Fruit fly (Drosophila melanogaster) whole organism, embryonic: ENCODE measurements around the gene Gycalpha99B.

ENCODE experiments used
- Atf3 ChIP-seq: fragments of 200-800 bp; sonication (Bioruptor generic); optimal IDR thresholded peaks from 3 replicates; lab custom pipeline; 2016; ENCODE audit warnings: missing biosample characterization, missing genetic modification characterization
- CG10654 ChIP-seq: fragments of 200-800 bp; sonication (Bioruptor generic); optimal IDR thresholded peaks from 2 replicates; lab custom pipeline; 2016; ENCODE audit warnings: missing biosample characterization, missing genetic modification characterization
- CG10959 ChIP-seq: fragments of 200-800 bp; sonication (Bioruptor generic); IDR thresholded peaks from 2 replicates; pipeline ENCODE4 v1.3.6; 2022; ENCODE audit warnings: missing biosample characterization, missing genetic modification characterization
- CG11093 ChIP-seq: fragments of 200-800 bp; sonication (Bioruptor generic); IDR thresholded peaks from 3 replicates; pipeline ENCODE4 v1.3.6; 2022; ENCODE audit warnings: missing biosample characterization, missing genetic modification characterization
- CG12155 ChIP-seq: fragments of 200-800 bp; sonication (Bioruptor generic); optimal IDR thresholded peaks from 3 replicates; lab custom pipeline; 2016; ENCODE audit warnings: missing biosample characterization, missing genetic modification characterization
- CG1647 ChIP-seq: fragments of 200-800 bp; sonication (Bioruptor generic); optimal IDR thresholded peaks from 3 replicates; lab custom pipeline; 2016; ENCODE audit warnings: missing biosample characterization, missing genetic modification characterization
- CG17612 ChIP-seq: fragments of 200-800 bp; sonication (Bioruptor generic); IDR thresholded peaks from 2 replicates; pipeline ENCODE4 v1.3.6; 2022; ENCODE audit warnings: missing biosample characterization, missing genetic modification characterization
- CG17802 ChIP-seq: fragments of 200-800 bp; sonication (Bioruptor generic); optimal IDR thresholded peaks from 2 replicates; lab custom pipeline; 2018; ENCODE audit warnings: missing biosample characterization, mild to moderate bottlenecking, missing genetic modification characterization, moderate library complexity
- CG4424 ChIP-seq: fragments of 200-800 bp; sonication (Bioruptor generic); optimal IDR thresholded peaks from 3 replicates; lab custom pipeline; 2016; ENCODE audit warnings: missing biosample characterization, missing genetic modification characterization
- CG6254 ChIP-seq: fragments of 200-800 bp; sonication (Bioruptor generic); optimal IDR thresholded peaks from 3 replicates; lab custom pipeline; 2017; ENCODE audit warnings: mild to moderate bottlenecking, missing biosample characterization, missing genetic modification reagents, missing genetic modification characterization
- CG7839 ChIP-seq: fragments of 200-800 bp; sonication (Bioruptor generic); optimal IDR thresholded peaks from 3 replicates; lab custom pipeline; 2018; ENCODE audit warnings: missing biosample characterization, mild to moderate bottlenecking, missing genetic modification characterization, moderate library complexity
- CG8478 ChIP-seq: fragments of >200 bp; optimal IDR thresholded peaks from 2 replicates; lab custom pipeline; 2018
- CG9797 ChIP-seq: fragments of 200-800 bp; sonication (Bioruptor generic); optimal IDR thresholded peaks from 3 replicates; lab custom pipeline; 2018; ENCODE audit warnings: missing biosample characterization, mild to moderate bottlenecking, missing genetic modification characterization
- CG9932 ChIP-seq: fragments of 200-800 bp; sonication (Bioruptor generic); IDR thresholded peaks from 2 replicates; pipeline ENCODE4 v1.3.6; 2022; ENCODE audit warnings: missing biosample characterization, missing genetic modification characterization
- Camta ChIP-seq: fragments of 200-800 bp; sonication (Bioruptor generic); optimal IDR thresholded peaks from 2 replicates; lab custom pipeline; 2016; ENCODE audit warnings: missing biosample characterization, missing genetic modification characterization
- D ChIP-seq, 2 experiments: fragments of 200-800 bp in 1 of 2; fragments of >200 bp in 1 of 2; sonication (Bioruptor generic) in 1 of 2; optimal IDR thresholded peaks; 2 replicates in 1 of 2; 3 replicates in 1 of 2; lab custom pipeline; 2017; ENCODE audit warnings: mild to moderate bottlenecking in 1 of 2, missing biosample characterization in 1 of 2, missing genetic modification characterization in 1 of 2, missing genetic modification reagents in 1 of 2
- Dek ChIP-seq: fragments of 200-800 bp; sonication (Bioruptor generic); optimal IDR thresholded peaks from 3 replicates; lab custom pipeline; 2019; ENCODE audit warnings: missing biosample characterization, mild to moderate bottlenecking, missing genetic modification characterization, moderate library complexity
- Dip3 ChIP-seq: fragments of 200-800 bp; sonication (Bioruptor generic); optimal IDR thresholded peaks from 3 replicates; lab custom pipeline; 2016; ENCODE audit warnings: missing biosample characterization, missing genetic modification characterization
- Dp ChIP-seq: fragments of 200-800 bp; sonication (Bioruptor generic); optimal IDR thresholded peaks from 2 replicates; lab custom pipeline; 2018; ENCODE audit warnings: missing biosample characterization, mild to moderate bottlenecking, missing genetic modification characterization, moderate library complexity
- ERR ChIP-seq: fragments of 200-800 bp; sonication (Bioruptor generic); optimal IDR thresholded peaks from 2 replicates; lab custom pipeline; 2016; ENCODE audit warnings: missing biosample characterization, missing genetic modification characterization
- Elba2 ChIP-seq: fragments of 200-800 bp; sonication (Bioruptor generic); optimal IDR thresholded peaks from 3 replicates; lab custom pipeline; 2016; ENCODE audit warnings: missing biosample characterization, missing genetic modification characterization
- GATAe ChIP-seq: fragments of 200-800 bp; sonication (Bioruptor generic); conservative IDR thresholded peaks from 2 replicates; pipeline ENCODE4 v1.3.6; 2022; ENCODE audit warnings: missing biosample characterization, missing genetic modification characterization
- NK7.1 ChIP-seq: fragments of 200-800 bp; sonication (Bioruptor generic); optimal IDR thresholded peaks from 3 replicates; lab custom pipeline; 2016; ENCODE audit warnings: missing biosample characterization, missing genetic modification characterization
- NfI ChIP-seq: fragments of 200-800 bp; sonication (Bioruptor generic); optimal IDR thresholded peaks from 3 replicates; lab custom pipeline; 2018; ENCODE audit warnings: missing biosample characterization, mild to moderate bottlenecking, missing genetic modification characterization, moderate library complexity
- Optix ChIP-seq: fragments of 200-800 bp; sonication (Bioruptor generic); IDR thresholded peaks from 3 replicates; pipeline ENCODE4 v1.3.6; 2022; ENCODE audit warnings: missing biosample characterization, missing genetic modification characterization
- Rfx ChIP-seq: fragments of 200-800 bp; sonication (Bioruptor generic); IDR thresholded peaks from 2 replicates; pipeline ENCODE4 v1.3.6; 2022; ENCODE audit warnings: missing biosample characterization, missing genetic modification characterization
- Scr ChIP-seq: fragments of 200-800 bp; sonication (Bioruptor generic); IDR thresholded peaks from 2 replicates; pipeline ENCODE4 v1.3.6; 2022; ENCODE audit warnings: missing biosample characterization, missing genetic modification characterization; ENCODE audit not compliant: partially characterized antibody
- Six4 ChIP-seq: fragments of 200-800 bp; sonication (Bioruptor generic); optimal IDR thresholded peaks from 2 replicates; lab custom pipeline; 2016; ENCODE audit warnings: missing biosample characterization, missing genetic modification characterization
- Stat92E ChIP-seq, 3 experiments: fragments of >200 bp in 2 of 3; fragments of 200-800 bp in 1 of 3; sonication (Bioruptor generic) in 1 of 3; optimal IDR thresholded peaks; 2 replicates each; lab custom pipeline; 2017 to 2019; ENCODE audit warnings: missing biosample characterization in 3 of 3, missing genetic modification characterization in 3 of 3, mild to moderate bottlenecking in 1 of 3, moderate library complexity in 1 of 3
- Trl ChIP-seq, 3 experiments: fragments of >200 bp in 2 of 3; fragments of 200-800 bp in 1 of 3; sonication (Bioruptor generic) in 1 of 3; optimal IDR thresholded peaks; 2 replicates in 1 of 3; 3 replicates in 2 of 3; lab custom pipeline; 2016 to 2017; ENCODE audit warnings: missing biosample characterization in 1 of 3, missing genetic modification characterization in 1 of 3
- Xbp1 ChIP-seq: fragments of 200-800 bp; sonication (Bioruptor generic); optimal IDR thresholded peaks from 3 replicates; lab custom pipeline; 2016; ENCODE audit warnings: missing biosample characterization, mild to moderate bottlenecking, missing genetic modification characterization
- bowl ChIP-seq: fragments of 200-800 bp; sonication (Bioruptor generic); IDR thresholded peaks from 2 replicates; pipeline ENCODE4 v1.3.6; 2022; ENCODE audit warnings: missing biosample characterization, missing genetic modification characterization
- dan ChIP-seq: fragments of 200-800 bp; sonication (Bioruptor generic); IDR thresholded peaks from 2 replicates; pipeline ENCODE4 v1.3.6; 2022; ENCODE audit warnings: missing biosample characterization, missing genetic modification characterization
- danr ChIP-seq: fragments of 200-800 bp; sonication (Bioruptor generic); IDR thresholded peaks from 2 replicates; pipeline ENCODE4 v1.3.6; 2022; ENCODE audit warnings: missing biosample characterization, missing genetic modification characterization
- disco-r ChIP-seq: fragments of 200-800 bp; sonication (Bioruptor generic); optimal IDR thresholded peaks from 2 replicates; lab custom pipeline; 2016; ENCODE audit warnings: missing biosample characterization, missing genetic modification characterization
- exex ChIP-seq: fragments of 200-800 bp; sonication (Bioruptor generic); optimal IDR thresholded peaks from 4 replicates; lab custom pipeline; 2018; ENCODE audit warnings: missing biosample characterization, mild to moderate bottlenecking, missing genetic modification characterization, moderate library complexity
- gem ChIP-seq: fragments of 200-800 bp; sonication (Bioruptor generic); optimal IDR thresholded peaks from 2 replicates; lab custom pipeline; 2019; ENCODE audit warnings: missing biosample characterization, mild to moderate bottlenecking, missing genetic modification characterization, moderate library complexity
- gro ChIP-seq: fragments of 200-800 bp; sonication (Bioruptor generic); optimal IDR thresholded peaks from 2 replicates; lab custom pipeline; 2016; ENCODE audit warnings: missing biosample characterization, missing genetic modification characterization
- lola ChIP-seq, 3 experiments: fragments of >200 bp in 2 of 3; fragments of 200-800 bp in 1 of 3; sonication (Bioruptor generic) in 1 of 3; optimal IDR thresholded peaks; 2 replicates each; lab custom pipeline; 2017 to 2019; ENCODE audit warnings: missing biosample characterization in 3 of 3, missing genetic modification characterization in 3 of 3, mild to moderate bottlenecking in 1 of 3, moderate library complexity in 1 of 3
- p53 ChIP-seq: fragments of 200-800 bp; sonication (Bioruptor generic); optimal IDR thresholded peaks from 2 replicates; lab custom pipeline; 2016; ENCODE audit warnings: missing biosample characterization, missing genetic modification characterization
- pan ChIP-seq, 4 experiments: fragments of >200 bp in 3 of 4; fragments of 200-800 bp in 1 of 4; sonication (Bioruptor generic) in 1 of 4; optimal IDR thresholded peaks in 3 of 4; IDR thresholded peaks in 1 of 4; 2 replicates each; pipeline versions ENCODE4 v1.3.6 to Lab custom; 2017 to 2022; ENCODE audit warnings: missing biosample characterization in 2 of 4, missing genetic modification characterization in 2 of 4, mixed read lengths in 1 of 4
- pb ChIP-seq: fragments of 200-800 bp; sonication (Bioruptor generic); optimal IDR thresholded peaks from 3 replicates; lab custom pipeline; 2016; ENCODE audit warnings: missing biosample characterization, missing genetic modification characterization
- pita ChIP-seq: fragments of 200-800 bp; sonication (Bioruptor generic); optimal IDR thresholded peaks from 2 replicates; lab custom pipeline; 2017; ENCODE audit warnings: missing biosample characterization, mild to moderate bottlenecking, missing genetic modification characterization
- scrt ChIP-seq: fragments of 200-800 bp; sonication (Bioruptor generic); optimal IDR thresholded peaks from 2 replicates; lab custom pipeline; 2018; ENCODE audit warnings: missing biosample characterization, mild to moderate bottlenecking, missing genetic modification characterization, moderate library complexity
- sqz ChIP-seq: fragments of 200-800 bp; sonication (Bioruptor generic); optimal IDR thresholded peaks from 3 replicates; lab custom pipeline; 2018; ENCODE audit warnings: missing biosample characterization, mild to moderate bottlenecking, missing genetic modification characterization
- ssp ChIP-seq: fragments of 200-800 bp; sonication (Bioruptor generic); IDR thresholded peaks from 2 replicates; pipeline ENCODE4 v1.3.6; 2022; ENCODE audit warnings: missing biosample characterization, missing genetic modification characterization
- sug ChIP-seq: fragments of 200-800 bp; optimal IDR thresholded peaks from 2 replicates; lab custom pipeline; 2019; ENCODE audit warnings: missing biosample characterization, mild to moderate bottlenecking, missing genetic modification characterization, moderate library complexity
- tio ChIP-seq: fragments of 200-800 bp; sonication (Bioruptor generic); optimal IDR thresholded peaks from 2 replicates; lab custom pipeline; 2017; ENCODE audit warnings: missing biosample characterization, missing genetic modification characterization, inconsistent platforms
- vfl ChIP-seq: fragments of 200-800 bp; sonication (Bioruptor generic); optimal IDR thresholded peaks from 2 replicates; lab custom pipeline; 2016; ENCODE audit warnings: missing biosample characterization, missing genetic modification characterization

The Gycalpha99B gene

DNA sequence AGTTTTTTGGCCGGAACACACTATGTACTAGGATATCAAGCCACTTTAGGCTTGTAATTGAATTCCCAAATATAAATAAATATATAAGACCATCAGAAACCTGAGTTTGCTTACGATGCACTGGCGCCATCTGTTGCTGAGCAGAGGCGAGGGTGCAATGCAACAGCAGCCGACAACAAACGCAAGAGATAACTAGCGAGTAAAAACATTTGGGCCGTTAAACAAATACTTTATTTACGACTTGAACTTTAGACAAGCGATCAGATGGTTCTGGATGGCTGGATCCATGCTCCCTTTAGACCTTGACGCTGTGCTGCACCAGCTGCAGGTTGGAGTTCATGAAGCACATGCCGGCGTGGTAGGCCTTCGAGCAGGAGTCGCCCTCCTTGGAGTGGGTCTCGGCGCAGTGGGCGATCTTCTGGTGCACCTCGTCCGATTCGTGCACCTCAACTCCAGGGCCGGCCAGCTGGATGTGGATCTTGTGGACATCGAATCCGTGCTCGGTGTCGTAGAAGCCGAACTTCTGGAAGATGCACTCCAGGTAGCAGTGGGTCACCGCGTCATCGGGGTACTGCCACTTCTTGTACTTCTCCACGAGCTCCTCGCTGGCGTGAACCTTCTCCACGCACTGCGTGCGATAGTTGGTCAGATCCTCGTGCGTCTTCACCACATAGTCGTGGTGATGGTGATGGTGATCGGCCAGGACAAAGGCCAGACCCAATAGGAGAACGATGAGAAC, 33.9 kb downstream of the Gycalpha99B start (continued):
- TF ChIP-seq ssp (GFP tag; lab: Robert Waterston, UW) (no peak), exex (tag; lab: Kevin White, UChicago) (no peak), CG1647 (GFP tag; lab: Kevin White, UChicago) (no peak), Dek (tag; lab: Kevin White, UChicago) (no peak), CG11093 (GFP tag; lab: Robert Waterston, UW) (no peak), pan (optimal IDR thresholded peaks at IDR 0.05; lab: Kevin White, UChicago) (no peak), pan (GFP tag; optimal IDR thresholded peaks at IDR 0.05 in 1 of 2, IDR thresholded peaks at IDR 0.05 in 1 of 2) (no peak), tio (no peak), vfl (GFP tag; lab: Kevin White, UChicago) (no peak), Elba2 (GFP tag; lab: Kevin White, UChicago) (no peak), CG17802 (tag; lab: Kevin White, UChicago) (no peak), CG10654 (GFP tag; lab: Kevin White, UChicago) (no peak), Dip3 (GFP tag; lab: Kevin White, UChicago) (no peak), scrt (GFP tag; lab: Kevin White, UChicago) (no peak), CG8478 (lab: Kevin White, UChicago) (peak; percentile 34), CG6254 (GFP tag; lab: Kevin White, UChicago) (peak; percentile 3), Stat92E (GFP tag; optimal IDR thresholded peaks at IDR 0.05; lab: Kevin White, UChicago) (no peak), pb (GFP tag; lab: Kevin White, UChicago) (no peak), sqz (GFP tag; lab: Kevin White, UChicago) (no peak), gem (tag; lab: Kevin White, UChicago) (no peak), lola (GFP tag; optimal IDR thresholded peaks at IDR 0.05; lab: Kevin White, UChicago) (no peak), CG10959 (peak; percentile 7; the same call in 1 of the 2 replicates), Rfx (0 out of 2 replicates have a peak, but pooled peaks have one; percentile 13), bowl (GFP tag; lab: Robert Waterston, UW) (no peak), p53 (GFP tag; lab: Kevin White, UChicago) (no peak), CG17612 (GFP tag; lab: Robert Waterston, UW) (no peak), gro (no peak), ERR (GFP tag; lab: Kevin White, UChicago) (no peak), CG12155 (no peak), CG9797 (no peak), NK7.1 (GFP tag; lab: Kevin White, UChicago) (no peak), NfI (GFP tag; lab: Kevin White, UChicago) (peak; percentile 28), Optix (GFP tag; lab: Robert Waterston, UW) (no peak), D (optimal IDR thresholded peaks at IDR 0.05; lab: Kevin White, UChicago) (no peak), D (GFP tag; optimal IDR thresholded peaks at IDR 0.05; lab: Kevin White, UChicago) (no peak), pita (no peak), CG9932 (GFP tag; lab: Robert Waterston, UW) (no peak), Trl (optimal IDR thresholded peaks at IDR 0.05; lab: Kevin White, UChicago) (no peak), Trl (GFP tag; optimal IDR thresholded peaks at IDR 0.05; lab: Kevin White, UChicago) (no peak), GATAe (GFP tag; lab: Robert Waterston, UW) (no peak), sug (no peak), Dp (GFP tag; lab: Kevin White, UChicago) (no peak), Atf3 (no peak), CG7839 (tag; lab: Kevin White, UChicago) (no peak), CG4424 (GFP tag; lab: Kevin White, UChicago) (no peak), danr (GFP tag; lab: Robert Waterston, UW) (no peak), Six4 (GFP tag; lab: Kevin White, UChicago) (no peak), disco-r (GFP tag; lab: Kevin White, UChicago) (no peak), Scr (GFP tag; lab: Robert Waterston, UW) (no peak), Xbp1 (peak; percentile 17), Camta (GFP tag; lab: Kevin White, UChicago) (no peak), dan (GFP tag; lab: Robert Waterston, UW) (no peak)
